Fruit fly (Drosophila melanogaster) Kc167 (cell line): ENCODE data around the gene Trmt112.

ENCODE experiments used
- Myc ChIP-seq: fragments of >200 bp; optimal IDR thresholded peaks from 2 replicates; lab custom pipeline; 2017; ENCODE audit warnings: missing external identifiers
- Sin3A ChIP-seq: fragments of >200 bp; optimal IDR thresholded peaks from 2 replicates; lab custom pipeline; 2018; ENCODE audit warnings: missing external identifiers
- h ChIP-seq: fragments of >200 bp; optimal IDR thresholded peaks from 3 replicates; lab custom pipeline; 2018; ENCODE audit warnings: missing external identifiers
- insv ChIP-seq: fragments of >200 bp; optimal IDR thresholded peaks from 3 replicates; lab custom pipeline; 2018; ENCODE audit warnings: missing external identifiers
- psq ChIP-seq: fragments of >200 bp; optimal IDR thresholded peaks from 2 replicates; lab custom pipeline; 2017; ENCODE audit warnings: missing external identifiers
- ttk ChIP-seq: sonication (Bioruptor generic); optimal IDR thresholded peaks from 2 replicates; lab custom pipeline; 2017; ENCODE audit warnings: missing external identifiers

DNA sequence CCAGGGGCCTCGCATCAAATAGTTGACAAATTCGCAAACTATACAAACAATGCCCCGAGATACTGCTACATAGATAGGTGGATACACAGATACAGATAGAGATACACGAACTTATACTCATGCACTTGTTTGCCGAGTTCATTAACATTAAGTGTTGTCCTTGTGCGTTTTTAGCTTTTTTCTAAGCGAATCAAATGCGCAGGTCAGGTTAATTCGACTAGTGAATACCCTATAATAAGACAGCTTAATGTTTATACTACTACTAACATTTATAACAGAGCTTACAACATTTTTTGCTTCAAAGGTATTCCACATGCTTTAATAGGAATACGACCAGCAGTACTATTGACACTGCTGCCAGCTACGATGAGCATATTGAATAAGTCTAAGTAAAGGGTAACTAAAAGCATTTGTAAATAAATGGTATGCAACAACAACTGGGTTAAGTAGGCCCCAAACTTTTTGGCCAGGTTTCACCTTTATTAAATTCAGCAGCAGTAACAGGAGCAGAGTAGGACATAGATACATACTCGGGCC, 24.9 kb upstream of the Trmt112 start:
- TF ChIP-seq psq (lab: Kevin White, UChicago) = no peak
- no peak for TF ChIP-seq h (lab: Kevin White, UChicago)
- no peak for TF ChIP-seq ttk (lab: Kevin White, UChicago)
- no peak for TF ChIP-seq Myc (lab: Kevin White, UChicago)
- no peak for TF ChIP-seq Sin3A (lab: Kevin White, UChicago)
- no peak for TF ChIP-seq insv (lab: Kevin White, UChicago)
